Worm (Caenorhabditis elegans) whole organism, L1 larva: ENCODE data around the gene C14A11.6.
A peak's percentile ranks its signal among the peaks of the same experiment; 100 is the strongest.

Source experiments
- C04F5.9 ChIP-seq: sonication (generic microtip); optimal IDR thresholded peaks from 2 replicates; lab custom pipeline; 2016; ENCODE audit warnings: missing genetic modification characterization, missing compliant biosample characterization
- F16B12.6 ChIP-seq: fragments of 150-350 bp; optimal IDR thresholded peaks from 2 replicates; lab custom pipeline; 2014; ENCODE audit warnings: missing biosample characterization, missing genetic modification characterization
- Y116A8C.19 ChIP-seq: sonication (generic microtip); optimal IDR thresholded peaks from 2 replicates; lab custom pipeline; 2016; ENCODE audit warnings: missing compliant biosample characterization, missing genetic modification characterization, borderline replicate concordance
- aha-1 ChIP-seq: fragments of 150-350 bp; optimal IDR thresholded peaks from 2 replicates; lab custom pipeline; 2014; ENCODE audit warnings: missing biosample characterization, missing genetic modification characterization
- alr-1 ChIP-seq: fragments of 200-800 bp; sonication (Bioruptor generic); optimal IDR thresholded peaks from 2 replicates; lab custom pipeline; 2018; ENCODE audit warnings: borderline replicate concordance, mild to moderate bottlenecking, missing genetic modification characterization, missing compliant biosample characterization
- aly-2 ChIP-seq: fragments of 150-350 bp; optimal IDR thresholded peaks from 2 replicates; lab custom pipeline; 2014; ENCODE audit warnings: missing biosample characterization, missing genetic modification characterization
- ceh-63 ChIP-seq: fragments of 200-800 bp; sonication (Bioruptor generic); optimal IDR thresholded peaks from 2 replicates; lab custom pipeline; 2018; ENCODE audit warnings: mild to moderate bottlenecking, missing genetic modification characterization, missing compliant biosample characterization
- ceh-8 ChIP-seq: fragments of 200-800 bp; sonication (Bioruptor generic); optimal IDR thresholded peaks from 2 replicates; lab custom pipeline; 2018; ENCODE audit warnings: mild to moderate bottlenecking, missing genetic modification characterization, moderate library complexity, missing compliant biosample characterization
- ceh-82 ChIP-seq, 3 experiments: fragments of 150-350 bp in 1 of 3; sonication (generic microtip) in 2 of 3; optimal IDR thresholded peaks; 2 replicates each; lab custom pipeline; 2014 to 2017; ENCODE audit warnings: missing biosample characterization in 3 of 3, missing genetic modification characterization in 3 of 3
- dsc-1 ChIP-seq: sonication (generic microtip); optimal IDR thresholded peaks from 2 replicates; lab custom pipeline; 2016; ENCODE audit warnings: mild to moderate bottlenecking, missing genetic modification characterization, missing compliant biosample characterization
- efl-1 ChIP-seq, 4 experiments: fragments of 150-350 bp; optimal IDR thresholded peaks in 3 of 4; peaks in 1 of 4; 1 replicate in 1 of 4; 2 replicates in 3 of 4; lab custom pipeline; 2014; ENCODE audit warnings: missing biosample characterization in 2 of 4, missing genetic modification characterization in 2 of 4, missing genetic modification reagents in 2 of 4
- egl-13 ChIP-seq: sonication (generic microtip); optimal IDR thresholded peaks from 2 replicates; lab custom pipeline; 2016; ENCODE audit warnings: missing genotype, missing genetic modification reagents, missing genetic modification characterization, missing compliant biosample characterization
- elt-3 ChIP-seq, 6 experiments: fragments of 150-350 bp in 1 of 6; sonication (generic microtip); optimal IDR thresholded peaks; 2 replicates each; lab custom pipeline; 2017 to 2018; ENCODE audit warnings: missing biosample characterization in 6 of 6, missing genetic modification characterization in 6 of 6, inconsistent platforms in 1 of 6
- ets-5 ChIP-seq: fragments of 200-800 bp; sonication (Bioruptor generic); IDR thresholded peaks from 2 replicates; pipeline ENCODE4 v1.3.6; 2022; ENCODE audit warnings: missing genetic modification characterization, missing compliant biosample characterization
- fkh-10 ChIP-seq: sonication (generic microtip); optimal IDR thresholded peaks from 2 replicates; lab custom pipeline; 2017; ENCODE audit warnings: missing biosample characterization, missing genetic modification reagents, missing genetic modification characterization
- fkh-8 ChIP-seq: sonication (generic microtip); optimal IDR thresholded peaks from 2 replicates; lab custom pipeline; 2016; ENCODE audit warnings: mild to moderate bottlenecking, missing genetic modification characterization, missing compliant biosample characterization
- fos-1 ChIP-seq: fragments of 150-350 bp; optimal IDR thresholded peaks from 2 replicates; lab custom pipeline; 2014; ENCODE audit warnings: missing biosample characterization, missing genetic modification characterization
- grh-1 ChIP-seq: fragments of 200-800 bp; sonication (Bioruptor generic); IDR thresholded peaks from 2 replicates; pipeline ENCODE4 v1.3.6; 2022; ENCODE audit warnings: missing genetic modification reagents, missing genetic modification characterization, missing compliant biosample characterization
- hlh-4 ChIP-seq: sonication (generic microtip); optimal IDR thresholded peaks from 2 replicates; lab custom pipeline; 2016; ENCODE audit warnings: mild to moderate bottlenecking, missing genetic modification characterization, missing compliant biosample characterization
- hpl-2 ChIP-seq: fragments of 150-350 bp; optimal IDR thresholded peaks from 2 replicates; lab custom pipeline; 2014; ENCODE audit warnings: missing biosample characterization, missing genetic modification reagents, missing genetic modification characterization
- irx-1 ChIP-seq: sonication (generic microtip); optimal IDR thresholded peaks from 2 replicates; lab custom pipeline; 2016; ENCODE audit warnings: missing genetic modification characterization, missing compliant biosample characterization
- isw-1 ChIP-seq: fragments of 200-800 bp; sonication (Bioruptor generic); IDR thresholded peaks from 2 replicates; pipeline ENCODE4 v1.3.6; 2022; ENCODE audit warnings: missing genetic modification characterization, missing compliant biosample characterization
- jun-1 ChIP-seq: fragments of 150-350 bp; optimal IDR thresholded peaks from 2 replicates; lab custom pipeline; 2014; ENCODE audit warnings: missing biosample characterization, missing genetic modification reagents, missing genetic modification characterization
- lin-13 ChIP-seq: fragments of 150-350 bp; optimal IDR thresholded peaks from 2 replicates; lab custom pipeline; 2014; ENCODE audit warnings: missing biosample characterization, missing genetic modification reagents, missing genetic modification characterization
- lin-14 ChIP-seq: fragments of 200-800 bp; sonication (Bioruptor generic); optimal IDR thresholded peaks from 2 replicates; lab custom pipeline; 2018; ENCODE audit warnings: mild to moderate bottlenecking, missing genetic modification characterization, moderate library complexity, missing compliant biosample characterization
- lin-15B ChIP-seq: fragments of 150-350 bp; sonication (generic microtip); optimal IDR thresholded peaks from 3 replicates; lab custom pipeline; 2014; ENCODE audit warnings: missing biosample characterization, missing genetic modification characterization
- lin-35 ChIP-seq, 2 experiments: fragments of 150-350 bp; optimal IDR thresholded peaks; 2 replicates each; lab custom pipeline; 2014; ENCODE audit warnings: missing biosample characterization in 2 of 2, missing genetic modification characterization in 2 of 2, missing genetic modification reagents in 2 of 2
- lin-39 ChIP-seq: fragments of 150-350 bp; optimal IDR thresholded peaks from 2 replicates; lab custom pipeline; 2014; ENCODE audit warnings: missing biosample characterization, missing genetic modification reagents, missing genetic modification characterization
- mef-2 ChIP-seq: fragments of 150-350 bp; optimal IDR thresholded peaks from 2 replicates; lab custom pipeline; 2014; ENCODE audit warnings: missing biosample characterization, missing genetic modification characterization
- mep-1 ChIP-seq: fragments of 150-350 bp; optimal IDR thresholded peaks from 2 replicates; lab custom pipeline; 2014; ENCODE audit warnings: missing biosample characterization, missing genetic modification characterization
- nhr-11 ChIP-seq: fragments of 150-350 bp; optimal IDR thresholded peaks from 2 replicates; lab custom pipeline; 2014; ENCODE audit warnings: missing biosample characterization, missing genetic modification characterization
- nhr-237 ChIP-seq: fragments of 150-350 bp; optimal IDR thresholded peaks from 2 replicates; lab custom pipeline; 2014; ENCODE audit warnings: missing biosample characterization, missing genetic modification characterization
- nhr-28 ChIP-seq: fragments of 150-350 bp; optimal IDR thresholded peaks from 2 replicates; lab custom pipeline; 2014; ENCODE audit warnings: missing biosample characterization, missing genetic modification characterization
- nhr-47 ChIP-seq: sonication (generic microtip); optimal IDR thresholded peaks from 2 replicates; lab custom pipeline; 2016; ENCODE audit warnings: mild to moderate bottlenecking, missing genetic modification characterization, moderate library complexity, missing compliant biosample characterization
- nhr-71 ChIP-seq: sonication (generic microtip); optimal IDR thresholded peaks from 2 replicates; lab custom pipeline; 2016; ENCODE audit warnings: mild to moderate bottlenecking, missing genetic modification characterization, moderate library complexity, missing compliant biosample characterization
- nhr-84 ChIP-seq: sonication (generic microtip); optimal IDR thresholded peaks from 2 replicates; lab custom pipeline; 2017; ENCODE audit warnings: missing biosample characterization, missing genetic modification characterization
- nhr-85 ChIP-seq: sonication (generic microtip); peaks from one replicate; lab custom pipeline; 2016; ENCODE audit warnings: missing genetic modification characterization, inconsistent platforms, missing compliant biosample characterization
- nhr-90 ChIP-seq: sonication (generic microtip); optimal IDR thresholded peaks from 2 replicates; lab custom pipeline; 2016; ENCODE audit warnings: mild to moderate bottlenecking, missing genetic modification characterization, missing compliant biosample characterization; ENCODE audit not compliant: poor library complexity
- pag-3 ChIP-seq: sonication (generic microtip); optimal IDR thresholded peaks from 2 replicates; lab custom pipeline; 2017; ENCODE audit warnings: missing genetic modification characterization, mild to moderate bottlenecking, missing compliant biosample characterization, antibody characterized with exemption, borderline replicate concordance; ENCODE audit not compliant: insufficient read depth
- pax-3 ChIP-seq: fragments of 200-800 bp; sonication (Bioruptor generic); optimal IDR thresholded peaks from 2 replicates; lab custom pipeline; 2018; ENCODE audit warnings: mild to moderate bottlenecking, missing genetic modification characterization, moderate library complexity, missing compliant biosample characterization
- rnt-1 ChIP-seq: sonication (generic microtip); optimal IDR thresholded peaks from 2 replicates; lab custom pipeline; 2016; ENCODE audit warnings: mild to moderate bottlenecking, missing genetic modification characterization, moderate library complexity, missing compliant biosample characterization
- snpc-4 ChIP-seq: fragments of 150-350 bp; optimal IDR thresholded peaks from 2 replicates; lab custom pipeline; 2014; ENCODE audit warnings: missing biosample characterization, missing genetic modification characterization
- snu-23 ChIP-seq: sonication (generic microtip); optimal IDR thresholded peaks from 2 replicates; lab custom pipeline; 2016; ENCODE audit warnings: missing genetic modification characterization, missing compliant biosample characterization
- swsn-7 ChIP-seq: sonication (generic microtip); optimal IDR thresholded peaks from 2 replicates; lab custom pipeline; 2016; ENCODE audit warnings: missing genetic modification characterization, missing compliant biosample characterization
- tlp-1 ChIP-seq: fragments of 150-350 bp; optimal IDR thresholded peaks from 2 replicates; lab custom pipeline; 2014; ENCODE audit warnings: missing biosample characterization, missing genetic modification characterization
- unc-130 ChIP-seq: fragments of 150-350 bp; optimal IDR thresholded peaks from 2 replicates; lab custom pipeline; 2017; ENCODE audit warnings: missing biosample characterization, missing genetic modification characterization, inconsistent platforms
- unc-86 ChIP-seq: sonication (generic microtip); optimal IDR thresholded peaks from 2 replicates; lab custom pipeline; 2016; ENCODE audit warnings: missing genetic modification characterization, missing compliant biosample characterization
- vab-15 ChIP-seq: sonication (generic microtip); optimal IDR thresholded peaks from 2 replicates; lab custom pipeline; 2017; ENCODE audit warnings: missing genotype, mild to moderate bottlenecking, missing genetic modification characterization, missing compliant biosample characterization
- xbp-1 ChIP-seq: sonication (generic microtip); optimal IDR thresholded peaks from 2 replicates; lab custom pipeline; 2016; ENCODE audit warnings: missing genetic modification characterization, missing compliant biosample characterization
- zag-1 ChIP-seq: fragments of 150-350 bp; optimal IDR thresholded peaks from 2 replicates; lab custom pipeline; 2014; ENCODE audit warnings: missing biosample characterization, missing genetic modification characterization
- zip-4 ChIP-seq: fragments of 200-800 bp; sonication (Bioruptor generic); optimal IDR thresholded peaks from 2 replicates; lab custom pipeline; 2018; ENCODE audit warnings: mild to moderate bottlenecking, missing genetic modification characterization, moderate library complexity, missing compliant biosample characterization

Gene C14A11.6

ce11 chrX:2809611-2810010 is 4.3 kb downstream of the C14A11.6 start, which contains the start of gene C14A11.9 (continued):
- TF ChIP-seq lin-13 (GFP tag; lab: Kevin White, UChicago) (peak; percentile 91), zag-1 (peak; percentile 63), swsn-7 (tag; lab: Kevin White, UChicago) (peak; percentile 96), C04F5.9 (peak; percentile 71), nhr-85 (tag; lab: Kevin White, UChicago) (peak; percentile 96), nhr-11 (peak; percentile 72), nhr-28 (tag; lab: Kevin White, UChicago) (no peak), jun-1 (tag; lab: Kevin White, UChicago) (peak; percentile 92), pax-3 (tag; lab: Kevin White, UChicago) (peak; percentile 82), pag-3 (tag; lab: Kevin White, UChicago) (peak; percentile 35), Y116A8C.19 (tag; lab: Kevin White, UChicago) (no peak), mep-1 (tag; lab: Kevin White, UChicago) (peak; percentile 98), aha-1 (peak; percentile 64), isw-1 (GFP tag; lab: Robert Waterston, UW) (peak; percentile 82), irx-1 (peak; percentile 92), elt-3 (tag; optimal IDR thresholded peaks at IDR 0.05; lab: Kevin White, UChicago) (peak in 3 of 6 experiments; percentile 29 to 63 (median 35)), nhr-237 (no peak), ceh-63 (no peak), egl-13 (peak; percentile 93), unc-86 (peak; percentile 95), lin-39 (tag; lab: Kevin White, UChicago) (peak; percentile 93), tlp-1 (no peak), nhr-90 (tag; lab: Kevin White, UChicago) (peak; percentile 94), alr-1 (no peak), rnt-1 (peak; percentile 96), nhr-84 (tag; lab: Kevin White, UChicago) (no peak), lin-15B (tag; lab: Kevin White, UChicago) (peak; percentile 16), mef-2 (tag; lab: Kevin White, UChicago) (peak; percentile 33), lin-35 (GFP tag; optimal IDR thresholded peaks at IDR 0.05; lab: Kevin White, UChicago) (peak; percentile 78 to 90), hpl-2 (peak; percentile 72), nhr-47 (peak; percentile 97), ceh-8 (GFP tag; lab: Kevin White, UChicago) (peak; percentile 81), snpc-4 (tag; lab: Kevin White, UChicago) (peak; percentile 86), snu-23 (GFP tag; lab: Kevin White, UChicago) (peak; percentile 97), fos-1 (tag; lab: Kevin White, UChicago) (peak; percentile 89), F16B12.6 (tag; lab: Kevin White, UChicago) (peak; percentile 53), grh-1 (GFP tag; lab: Robert Waterston, UW) (peak; percentile 80), zip-4 (GFP tag; lab: Kevin White, UChicago) (peak; percentile 77), unc-130 (tag; lab: Kevin White, UChicago) (peak; percentile 56), aly-2 (tag; lab: Kevin White, UChicago) (peak; percentile 76)

DNA sequence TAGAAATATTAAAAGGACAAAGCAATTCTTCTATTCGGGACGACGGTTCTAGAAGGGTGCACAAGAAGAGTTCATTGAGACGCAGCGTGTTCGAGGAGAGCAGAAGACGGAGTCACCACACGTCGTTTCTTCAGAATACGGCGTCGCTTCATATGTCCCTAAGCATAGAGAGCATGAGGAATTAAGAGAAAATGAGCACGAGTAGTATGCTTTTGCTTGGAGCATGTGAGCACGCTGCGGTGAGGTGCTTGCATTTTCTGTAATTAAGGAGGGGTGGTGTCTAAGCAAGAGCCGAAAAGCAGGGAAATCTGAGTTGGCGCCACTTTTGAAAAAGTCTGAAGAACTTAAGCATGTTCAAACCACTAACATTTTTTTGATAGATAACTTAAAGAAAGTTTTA is 6.6 kb downstream of the C14A11.6 start, which contains the start of gene C14A11.5:
C14A11.5 (minus strand) TSS at position 139 of the 400 bp plus-strand sequence.
- TF ChIP-seq swsn-7 (tag; lab: Kevin White, UChicago) (peak; percentile 29), unc-86 (peak; percentile 53), fkh-10 (GFP tag; lab: Kevin White, UChicago) (peak; percentile 32), fkh-8 (tag; lab: Kevin White, UChicago) (peak; percentile 94), lin-14 (GFP tag; lab: Kevin White, UChicago) (peak; percentile 72), efl-1 (optimal IDR thresholded peaks at IDR 0.05; lab: Kevin White, UChicago) (no peak), efl-1 (GFP tag; optimal IDR thresholded peaks at IDR 0.05 in 1 of 2; lab: Kevin White, UChicago) (peak in 1 of 2 experiments; percentile 12), xbp-1 (tag; lab: Kevin White, UChicago) (peak; percentile 4), ets-5 (GFP tag; lab: Robert Waterston, UW) (no peak), dsc-1 (tag; lab: Kevin White, UChicago) (peak; percentile 13), lin-35 (GFP tag; optimal IDR thresholded peaks at IDR 0.05; lab: Kevin White, UChicago) (peak in 1 of 2 experiments; percentile 12), vab-15 (tag; lab: Kevin White, UChicago) (no peak), hlh-4 (no peak), egl-13 (peak; percentile 51), nhr-47 (peak; percentile 66), ceh-82 (tag; optimal IDR thresholded peaks at IDR 0.05; lab: Kevin White, UChicago) (peak in 1 of 3 experiments; percentile 32), nhr-71 (peak; percentile 65)
- TF ChIP-seq, all 84 proteins: peak for 13
